Fruit fly (Drosophila melanogaster) whole organism: ENCODE results near the gene Cpr.

Source experiments
- CG8478 ChIP-seq: fragments of >200 bp; optimal IDR thresholded peaks from 2 replicates; lab custom pipeline; 2018; ENCODE audit warnings: inconsistent platforms
- Dll ChIP-seq: fragments of >200 bp; optimal IDR thresholded peaks from 2 replicates; lab custom pipeline; 2017
- EcR ChIP-seq, 2 experiments: fragments of >200 bp; optimal IDR thresholded peaks; 2 replicates each; lab custom pipeline; 2017; ENCODE audit warnings: missing biosample characterization in 2 of 2, missing genetic modification characterization in 2 of 2, missing genetic modification reagents in 2 of 2
- pan ChIP-seq: fragments of >200 bp; optimal IDR thresholded peaks from 2 replicates; lab custom pipeline; 2017
- psq ChIP-seq: fragments of >200 bp; optimal IDR thresholded peaks from 2 replicates; lab custom pipeline; 2017
- usp ChIP-seq: fragments of >200 bp; optimal IDR thresholded peaks from 2 replicates; lab custom pipeline; 2017; ENCODE audit warnings: missing biosample characterization, missing genetic modification characterization, mixed read lengths

The Cpr gene

dm6 chr2L:6360059-6360458 is 21.4 kb downstream of the Cpr start:
- no peak for TF ChIP-seq psq (lab: Kevin White, UChicago)
- TF ChIP-seq pan (lab: Kevin White, UChicago): no peak
- TF ChIP-seq CG8478 (lab: Kevin White, UChicago): no peak
- TF ChIP-seq EcR (GFP tag; optimal IDR thresholded peaks at IDR 0.05; lab: Kevin White, UChicago): no peak
- no peak for TF ChIP-seq usp (GFP tag; lab: Kevin White, UChicago)
- TF ChIP-seq Dll (lab: Kevin White, UChicago): no peak

- no peak for TF ChIP-seq CG8478 (lab: Kevin White, UChicago)
- no peak for TF ChIP-seq pan (lab: Kevin White, UChicago)
- TF ChIP-seq usp (GFP tag; lab: Kevin White, UChicago): no peak
- no peak for TF ChIP-seq EcR (GFP tag; optimal IDR thresholded peaks at IDR 0.05; lab: Kevin White, UChicago)
- TF ChIP-seq Dll (lab: Kevin White, UChicago): no peak
- TF ChIP-seq psq (lab: Kevin White, UChicago): no peak
Observed at dm6 chr2L:6366924-6367323, 28.3 kb downstream of the Cpr start.

dm6 chr2L:6367478-6367932 is 28.9 kb downstream of the Cpr start, which contains the start of gene Nepl4:
TSS of gene Nepl4 (plus strand) at chr2L:6367882.
- TF ChIP-seq pan (lab: Kevin White, UChicago): no peak
- TF ChIP-seq psq (lab: Kevin White, UChicago): no peak
- no peak for TF ChIP-seq usp (GFP tag; lab: Kevin White, UChicago)
- no peak for TF ChIP-seq CG8478 (lab: Kevin White, UChicago)
- no peak for TF ChIP-seq EcR (GFP tag; optimal IDR thresholded peaks at IDR 0.05; lab: Kevin White, UChicago)
- TF ChIP-seq Dll (lab: Kevin White, UChicago): no peak

- TF ChIP-seq usp (GFP tag; lab: Kevin White, UChicago) (no peak), Dll (lab: Kevin White, UChicago) (no peak), psq (lab: Kevin White, UChicago) (no peak), EcR (GFP tag; optimal IDR thresholded peaks at IDR 0.05; lab: Kevin White, UChicago) (no peak), CG8478 (lab: Kevin White, UChicago) (no peak), pan (lab: Kevin White, UChicago) (no peak)
Observed at dm6 chr2L:6369286-6369685, 30.6 kb downstream of the Cpr start.

- TF ChIP-seq EcR (GFP tag; optimal IDR thresholded peaks at IDR 0.05; lab: Kevin White, UChicago) (no peak), pan (lab: Kevin White, UChicago) (no peak), Dll (lab: Kevin White, UChicago) (no peak), psq (lab: Kevin White, UChicago) (no peak), CG8478 (lab: Kevin White, UChicago) (no peak), usp (GFP tag; lab: Kevin White, UChicago) (no peak)
Observed at dm6 chr2L:6371025-6371641, 32.5 kb downstream of the Cpr start.

dm6 chr2L:6372088-6372487 is 33.5 kb downstream of the Cpr start, which contains the start of gene slam:
TSS of gene slam (plus strand) at chr2L:6372388.
- TF ChIP-seq CG8478 (lab: Kevin White, UChicago) (no peak), EcR (GFP tag; optimal IDR thresholded peaks at IDR 0.05; lab: Kevin White, UChicago) (no peak), Dll (lab: Kevin White, UChicago) (no peak), usp (GFP tag; lab: Kevin White, UChicago) (no peak), pan (lab: Kevin White, UChicago) (no peak)

dm6 chr2L:6373141-6373540 is 34.5 kb downstream of the Cpr start:
- no peak for TF ChIP-seq psq (lab: Kevin White, UChicago)
- TF ChIP-seq Dll (lab: Kevin White, UChicago): no peak
- TF ChIP-seq EcR (GFP tag; optimal IDR thresholded peaks at IDR 0.05; lab: Kevin White, UChicago): no peak
- TF ChIP-seq pan (lab: Kevin White, UChicago): no peak
- no peak for TF ChIP-seq CG8478 (lab: Kevin White, UChicago)
- no peak for TF ChIP-seq usp (GFP tag; lab: Kevin White, UChicago)

- TF ChIP-seq Dll (lab: Kevin White, UChicago) (no peak), pan (lab: Kevin White, UChicago) (no peak), usp (GFP tag; lab: Kevin White, UChicago) (no peak), psq (lab: Kevin White, UChicago) (no peak), EcR (GFP tag; optimal IDR thresholded peaks at IDR 0.05; lab: Kevin White, UChicago) (no peak), CG8478 (lab: Kevin White, UChicago) (no peak)
Observed at dm6 chr2L:6379197-6379596, 40.6 kb downstream of the Cpr start.

dm6 chr2L:6380966-6381365 is 42.3 kb downstream of the Cpr start, which contains the start of gene Nepl5:
TSS of gene Nepl5 (plus strand) at chr2L:6381266.
- TF ChIP-seq pan (lab: Kevin White, UChicago): no peak
- TF ChIP-seq usp (GFP tag; lab: Kevin White, UChicago): no peak
- no peak for TF ChIP-seq Dll (lab: Kevin White, UChicago)
- TF ChIP-seq CG8478 (lab: Kevin White, UChicago): no peak
- TF ChIP-seq EcR (GFP tag; optimal IDR thresholded peaks at IDR 0.05; lab: Kevin White, UChicago): no peak
- no peak for TF ChIP-seq psq (lab: Kevin White, UChicago)

- TF ChIP-seq psq (lab: Kevin White, UChicago) (no peak), EcR (GFP tag; optimal IDR thresholded peaks at IDR 0.05; lab: Kevin White, UChicago) (no peak), usp (GFP tag; lab: Kevin White, UChicago) (no peak)
Observed at dm6 chr2L:6385409-6385808, 46.8 kb downstream of the Cpr start, which contains the start of gene Nepl6. TSS of gene Nepl6 (minus strand) at chr2L:6385512.

- no peak for TF ChIP-seq CG8478 (lab: Kevin White, UChicago)
- TF ChIP-seq EcR (GFP tag; optimal IDR thresholded peaks at IDR 0.05; lab: Kevin White, UChicago): no peak
- no peak for TF ChIP-seq usp (GFP tag; lab: Kevin White, UChicago)
- no peak for TF ChIP-seq pan (lab: Kevin White, UChicago)
- TF ChIP-seq psq (lab: Kevin White, UChicago): no peak
- TF ChIP-seq Dll (lab: Kevin White, UChicago): no peak
Observed at dm6 chr2L:6387068-6387467, 48.4 kb downstream of the Cpr start.
